Worm (Caenorhabditis elegans) whole organism, late embryonic: ENCODE data around the gene Y39E4B.11.

Experiments used
- C38D4.7 ChIP-seq: fragments of 200-800 bp; sonication (Bioruptor generic); optimal IDR thresholded peaks from 2 replicates; lab custom pipeline; 2018; ENCODE audit warnings: mild to moderate bottlenecking, missing genetic modification characterization, moderate library complexity, missing compliant biosample characterization
- K02D7.2 ChIP-seq: sonication (generic microtip); optimal IDR thresholded peaks from 2 replicates; lab custom pipeline; 2017; ENCODE audit warnings: mild to moderate bottlenecking, missing genetic modification characterization, missing compliant biosample characterization
- ahr-1 ChIP-seq: sonication (generic microtip); optimal IDR thresholded peaks from 2 replicates; lab custom pipeline; 2016; ENCODE audit warnings: missing genetic modification characterization, missing compliant biosample characterization
- ceh-18 ChIP-seq: sonication (generic microtip); optimal IDR thresholded peaks from 2 replicates; lab custom pipeline; 2016; ENCODE audit warnings: missing genetic modification characterization, missing compliant biosample characterization
- ceh-22 ChIP-seq: sonication (generic microtip); optimal IDR thresholded peaks from 2 replicates; lab custom pipeline; 2017; ENCODE audit warnings: missing biosample characterization, missing genetic modification characterization
- ceh-24 ChIP-seq: sonication (generic microtip); optimal IDR thresholded peaks from 2 replicates; lab custom pipeline; 2016; ENCODE audit warnings: mild to moderate bottlenecking, missing genetic modification characterization, missing compliant biosample characterization
- ceh-31 ChIP-seq: sonication (generic microtip); optimal IDR thresholded peaks from 2 replicates; lab custom pipeline; 2016; ENCODE audit warnings: missing genetic modification characterization, missing compliant biosample characterization
- dmd-4 ChIP-seq: sonication (generic microtip); optimal IDR thresholded peaks from 2 replicates; lab custom pipeline; 2016; ENCODE audit warnings: borderline replicate concordance, missing genetic modification characterization, missing compliant biosample characterization
- elt-2 ChIP-seq: sonication (generic microtip); optimal IDR thresholded peaks from 2 replicates; lab custom pipeline; 2016; ENCODE audit warnings: missing genetic modification reagents, missing genetic modification characterization, missing compliant biosample characterization
- elt-4 ChIP-seq: sonication (generic microtip); optimal IDR thresholded peaks from 2 replicates; lab custom pipeline; 2016; ENCODE audit warnings: missing genetic modification characterization, missing compliant biosample characterization
- ets-4 ChIP-seq: sonication (generic microtip); optimal IDR thresholded peaks from 2 replicates; lab custom pipeline; 2016; ENCODE audit warnings: missing genetic modification characterization, missing compliant biosample characterization
- fax-1 ChIP-seq: sonication (generic microtip); optimal IDR thresholded peaks from 2 replicates; lab custom pipeline; 2016; ENCODE audit warnings: missing genotype, missing genetic modification characterization, missing compliant biosample characterization
- fkh-10 ChIP-seq: fragments of 150-350 bp; optimal IDR thresholded peaks from 2 replicates; lab custom pipeline; 2014; ENCODE audit warnings: missing biosample characterization, missing genetic modification reagents, missing genetic modification characterization
- fkh-6 ChIP-seq: sonication (generic microtip); optimal IDR thresholded peaks from 2 replicates; lab custom pipeline; 2016; ENCODE audit warnings: missing genetic modification characterization, missing compliant biosample characterization
- hlh-13 ChIP-seq: fragments of 200-800 bp; sonication (Bioruptor generic); optimal IDR thresholded peaks from 2 replicates; lab custom pipeline; 2018; ENCODE audit warnings: mild to moderate bottlenecking, missing genetic modification characterization, missing compliant biosample characterization
- hlh-15 ChIP-seq: sonication (generic microtip); optimal IDR thresholded peaks from 2 replicates; lab custom pipeline; 2016; ENCODE audit warnings: missing genetic modification characterization, missing compliant biosample characterization
- hlh-30 ChIP-seq: sonication (generic microtip); optimal IDR thresholded peaks from 2 replicates; lab custom pipeline; 2017; ENCODE audit warnings: antibody characterized with exemption, missing genetic modification characterization, missing compliant biosample characterization; ENCODE audit not compliant: insufficient read depth
- hlh-6 ChIP-seq: sonication (generic microtip); optimal IDR thresholded peaks from 2 replicates; lab custom pipeline; 2016; ENCODE audit warnings: missing genotype, missing genetic modification characterization, missing compliant biosample characterization
- hlh-8 ChIP-seq: sonication (generic microtip); optimal IDR thresholded peaks from 2 replicates; lab custom pipeline; 2016; ENCODE audit warnings: missing genotype, missing genetic modification characterization, missing compliant biosample characterization
- mec-3 ChIP-seq: sonication (generic microtip); optimal IDR thresholded peaks from 2 replicates; lab custom pipeline; 2016; ENCODE audit warnings: borderline replicate concordance, missing genetic modification characterization, missing compliant biosample characterization
- nfya-1 ChIP-seq: sonication (generic microtip); optimal IDR thresholded peaks from 2 replicates; lab custom pipeline; 2017; ENCODE audit warnings: missing genetic modification characterization, mild to moderate bottlenecking, missing compliant biosample characterization, antibody characterized with exemption, moderate library complexity
- nhr-232 ChIP-seq: sonication (generic microtip); optimal IDR thresholded peaks from 2 replicates; lab custom pipeline; 2016; ENCODE audit warnings: missing genetic modification characterization, missing compliant biosample characterization
- npax-4 ChIP-seq: sonication (generic microtip); optimal IDR thresholded peaks from 2 replicates; lab custom pipeline; 2016; ENCODE audit warnings: missing genetic modification characterization, missing compliant biosample characterization
- pha-2 ChIP-seq: sonication (generic microtip); optimal IDR thresholded peaks from 2 replicates; lab custom pipeline; 2017; ENCODE audit warnings: mild to moderate bottlenecking, missing genetic modification characterization, missing compliant biosample characterization
- pha-4 ChIP-seq: fragments of 150-350 bp; optimal IDR thresholded peaks from 2 replicates; lab custom pipeline; 2018; ENCODE audit warnings: missing biosample characterization, missing genetic modification reagents, missing genetic modification characterization
- pqm-1 ChIP-seq: sonication (generic microtip); optimal IDR thresholded peaks from 2 replicates; lab custom pipeline; 2016; ENCODE audit warnings: missing genetic modification characterization, missing compliant biosample characterization
- ref-2 ChIP-seq: sonication (generic microtip); optimal IDR thresholded peaks from 2 replicates; lab custom pipeline; 2016; ENCODE audit warnings: missing genetic modification characterization, missing compliant biosample characterization
- sox-2 ChIP-seq: fragments of 200-800 bp; sonication (Bioruptor generic); IDR thresholded peaks from 2 replicates; pipeline ENCODE4 v1.3.6; 2022; ENCODE audit warnings: missing genetic modification reagents, missing genetic modification characterization, missing compliant biosample characterization
- syd-9 ChIP-seq: sonication (generic microtip); optimal IDR thresholded peaks from 2 replicates; lab custom pipeline; 2016; ENCODE audit warnings: mild to moderate bottlenecking, missing genetic modification characterization, moderate library complexity, missing compliant biosample characterization
- tbx-2 ChIP-seq: sonication (generic microtip); optimal IDR thresholded peaks from 2 replicates; lab custom pipeline; 2016; ENCODE audit warnings: missing genetic modification characterization, missing compliant biosample characterization
- ttx-3 ChIP-seq: sonication (generic microtip); optimal IDR thresholded peaks from 2 replicates; lab custom pipeline; 2016; ENCODE audit warnings: missing genetic modification reagents, missing genetic modification characterization, missing compliant biosample characterization
- unc-42 ChIP-seq: sonication (generic microtip); optimal IDR thresholded peaks from 2 replicates; lab custom pipeline; 2016; ENCODE audit warnings: missing genotype, missing genetic modification characterization, missing compliant biosample characterization
- zip-5 ChIP-seq: sonication (generic microtip); optimal IDR thresholded peaks from 2 replicates; lab custom pipeline; 2016; ENCODE audit warnings: missing genetic modification characterization, missing compliant biosample characterization

The Y39E4B.11 gene

ce11 chrIII:13187773-13188172 is 17.0 kb upstream of the Y39E4B.11 start (continued):
- TF ChIP-seq syd-9 (tag; lab: Kevin White, UChicago) (no peak), hlh-13 (no peak), ceh-24 (tag; lab: Kevin White, UChicago) (no peak), ceh-31 (tag; lab: Kevin White, UChicago) (peak; percentile 88), pha-2 (no peak), hlh-8 (tag; lab: Kevin White, UChicago) (peak; percentile 63), hlh-15 (tag; lab: Kevin White, UChicago) (no peak), K02D7.2 (tag; lab: Kevin White, UChicago) (no peak), hlh-30 (no peak), fkh-6 (tag; lab: Kevin White, UChicago) (peak; percentile 50)

DNA sequence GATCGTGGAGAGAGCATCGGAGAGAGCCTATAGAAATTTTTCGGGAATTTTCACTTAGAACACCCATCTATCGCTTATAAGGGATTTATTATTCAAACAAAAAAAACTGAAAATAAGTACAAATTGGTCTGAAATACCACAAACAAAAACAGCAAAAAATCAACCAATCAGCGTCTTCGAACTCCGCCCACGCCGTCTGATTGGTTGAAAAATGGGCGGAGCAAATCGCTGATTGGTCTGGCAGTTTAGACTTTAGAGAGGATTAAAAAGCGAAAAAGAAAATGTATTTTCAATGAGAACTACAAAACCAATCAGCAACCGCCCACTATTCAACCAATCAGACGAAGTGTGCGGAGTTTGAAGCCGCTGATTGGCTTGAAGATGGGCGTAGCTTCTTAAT is 3.7 kb upstream of the Y39E4B.11 start:
- TF ChIP-seq hlh-13 (no peak), pqm-1 (tag; lab: Kevin White, UChicago) (no peak), nfya-1 (tag; lab: Kevin White, UChicago) (peak; percentile 95)

DNA sequence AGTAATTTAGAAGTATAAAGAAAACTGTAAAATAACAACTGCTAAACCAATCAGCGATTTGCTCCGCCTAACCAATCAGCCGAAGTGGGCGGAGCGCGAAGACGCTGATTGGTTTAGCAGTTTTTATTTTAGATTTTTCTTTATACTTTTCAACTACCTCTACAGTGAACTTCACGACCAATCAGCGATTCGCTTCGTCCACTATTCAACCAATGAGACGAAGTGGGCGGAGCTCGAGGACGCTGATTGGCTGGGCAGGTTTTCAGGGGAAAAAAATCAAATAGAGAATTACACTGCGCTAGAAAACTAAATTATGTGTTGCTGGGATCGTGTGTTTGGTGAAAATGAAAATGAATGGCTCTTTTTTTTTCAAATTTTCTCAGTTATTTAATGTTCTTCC is 2.9 kb upstream of the Y39E4B.11 start:
- TF ChIP-seq ref-2 (tag; lab: Kevin White, UChicago) (no peak), nfya-1 (tag; lab: Kevin White, UChicago) (peak; percentile 94)

DNA sequence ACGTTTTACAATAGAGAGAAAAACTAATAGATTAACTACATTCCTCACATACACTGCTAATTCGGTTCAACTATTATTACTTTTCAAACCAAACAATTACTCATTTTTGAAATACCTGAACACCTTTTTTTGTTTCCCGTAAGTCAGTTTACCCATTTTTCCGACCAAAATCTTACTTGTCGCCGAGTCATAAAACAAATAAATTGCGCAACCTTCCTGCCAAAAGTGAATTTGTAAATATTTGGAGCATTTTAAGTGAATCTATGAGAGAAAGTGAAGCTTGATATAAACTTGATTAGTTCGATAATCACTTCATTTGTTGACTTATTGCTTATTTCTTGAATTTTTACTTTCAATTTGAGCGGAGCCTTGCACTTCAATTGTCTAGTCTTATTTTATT is 4.2 kb downstream of the Y39E4B.11 start:
- TF ChIP-seq ahr-1 (tag; lab: Kevin White, UChicago) (no peak), C38D4.7 (no peak), unc-42 (tag; lab: Kevin White, UChicago) (no peak), ceh-18 (no peak), hlh-30 (no peak), fkh-6 (tag; lab: Kevin White, UChicago) (no peak), dmd-4 (tag; lab: Kevin White, UChicago) (no peak), pha-4 (tag; lab: Kevin White, UChicago) (no peak), ceh-22 (tag; lab: Kevin White, UChicago) (no peak), fax-1 (tag; lab: Kevin White, UChicago) (no peak), npax-4 (tag; lab: Kevin White, UChicago) (no peak), pha-2 (no peak), nhr-232 (tag; lab: Kevin White, UChicago) (no peak), fkh-10 (GFP tag; lab: Kevin White, UChicago) (no peak), tbx-2 (tag; lab: Kevin White, UChicago) (no peak), hlh-6 (tag; lab: Kevin White, UChicago) (no peak), syd-9 (tag; lab: Kevin White, UChicago) (no peak)
- TF ChIP-seq, all 69 proteins: peak for 0

DNA sequence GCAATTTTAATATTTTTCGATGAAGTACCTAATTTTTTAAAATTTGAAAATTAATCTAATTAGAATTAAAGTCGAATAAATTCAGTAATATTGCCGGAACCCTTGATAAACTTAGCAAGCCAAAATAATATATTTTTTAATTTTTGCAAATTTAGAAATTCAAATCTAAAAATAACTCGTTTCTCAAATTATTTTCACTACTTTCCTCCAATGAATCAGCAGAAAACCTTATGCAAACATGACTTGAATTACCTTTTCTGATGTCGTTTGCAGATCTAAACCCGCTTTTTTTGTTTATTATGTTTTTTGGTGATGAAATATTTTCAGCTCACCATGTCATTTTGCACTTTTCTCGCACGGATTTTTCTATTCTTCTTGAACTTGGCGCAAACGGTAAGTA is 7.6 kb downstream of the Y39E4B.11 start, which contains the start of gene tsp-3:
Gene tsp-3, plus strand, starts transcription at position 301 of the 400 bp plus-strand sequence.
- TF ChIP-seq ttx-3 (tag; lab: Kevin White, UChicago) (no peak), elt-4 (tag; lab: Kevin White, UChicago) (no peak)

DNA sequence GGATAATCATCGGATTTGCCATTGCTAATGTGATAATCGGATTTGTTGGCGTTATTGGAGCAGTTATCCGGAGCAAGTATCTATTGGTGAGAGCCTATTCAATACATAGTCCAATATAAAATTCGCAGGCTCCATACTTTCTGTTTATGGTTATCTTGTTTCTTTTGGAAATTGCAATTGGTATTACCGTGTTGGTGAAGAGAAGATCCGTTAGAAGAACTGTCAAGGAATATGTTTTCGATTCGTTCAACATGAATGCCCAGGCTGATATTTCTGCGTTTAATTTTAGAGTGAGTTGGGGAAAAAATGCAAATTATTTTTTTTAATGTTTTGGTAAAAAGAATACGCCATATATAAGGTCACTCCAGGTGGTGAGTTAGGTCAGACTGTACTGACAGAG is 8.3 kb downstream of the Y39E4B.11 start:
- TF ChIP-seq ets-4 (no peak), elt-2 (tag; lab: Kevin White, UChicago) (no peak), hlh-15 (tag; lab: Kevin White, UChicago) (no peak), C38D4.7 (no peak), mec-3 (no peak), pha-4 (tag; lab: Kevin White, UChicago) (no peak), sox-2 (GFP tag; lab: Robert Waterston, UW) (no peak), zip-5 (tag; lab: Kevin White, UChicago) (no peak), fax-1 (tag; lab: Kevin White, UChicago) (no peak)
- TF ChIP-seq, all 69 proteins: peak for 0
